Worm (Caenorhabditis elegans) whole organism, L4 larva: ENCODE results near the gene nsph-1.1.

Source experiments
- ama-1 ChIP-seq: fragments of 150-350 bp; optimal IDR thresholded peaks from 2 replicates; lab custom pipeline; 2014; ENCODE audit warnings: inconsistent platforms, mixed read lengths
- arid-1 ChIP-seq: fragments of 200-800 bp; sonication (Bioruptor generic); conservative IDR thresholded peaks from 2 replicates; pipeline ENCODE4 v1.3.6; 2022; ENCODE audit warnings: missing genetic modification reagents, missing genetic modification characterization, missing compliant biosample characterization
- attf-4 ChIP-seq: sonication (generic microtip); optimal IDR thresholded peaks from 3 replicates; lab custom pipeline; 2017; ENCODE audit warnings: missing biosample characterization, missing genetic modification characterization
- ceh-32 ChIP-seq: sonication (generic microtip); optimal IDR thresholded peaks from 2 replicates; lab custom pipeline; 2016; ENCODE audit warnings: mild to moderate bottlenecking, missing genetic modification characterization, missing compliant biosample characterization; ENCODE audit not compliant: poor library complexity
- ceh-44 ChIP-seq: fragments of 200-800 bp; sonication (Bioruptor generic); IDR thresholded peaks from 2 replicates; pipeline ENCODE4 v1.3.6; 2022; ENCODE audit warnings: missing genetic modification reagents, missing genetic modification characterization, missing compliant biosample characterization
- cey-2 ChIP-seq: sonication (generic microtip); optimal IDR thresholded peaks from 3 replicates; lab custom pipeline; 2017; ENCODE audit warnings: missing genetic modification characterization, mild to moderate bottlenecking, missing compliant biosample characterization, antibody characterized with exemption, borderline replicate concordance; ENCODE audit not compliant: insufficient read depth
- ctbp-1 ChIP-seq: fragments of 200-800 bp; sonication (Bioruptor generic); IDR thresholded peaks from 2 replicates; pipeline ENCODE4 v1.3.6; 2022; ENCODE audit warnings: missing genetic modification reagents, missing genetic modification characterization, missing compliant biosample characterization
- daf-16 ChIP-seq, 3 experiments: sonication (generic microtip); optimal IDR thresholded peaks; 2 replicates each; lab custom pipeline; 2016 to 2017; ENCODE audit warnings: missing genetic modification characterization in 3 of 3, missing genetic modification reagents in 3 of 3, mild to moderate bottlenecking in 2 of 3, missing compliant biosample characterization in 2 of 3, missing biosample characterization in 1 of 3, moderate library complexity in 1 of 3
- daf-19 ChIP-seq: fragments of 200-800 bp; sonication (Bioruptor generic); conservative IDR thresholded peaks from 2 replicates; pipeline ENCODE4 v1.3.6; 2022; ENCODE audit warnings: missing genetic modification characterization, missing compliant biosample characterization
- dmd-6 ChIP-seq: fragments of 200-800 bp; sonication (Bioruptor generic); IDR thresholded peaks from 2 replicates; pipeline ENCODE4 v1.3.6; 2022; ENCODE audit warnings: missing genetic modification reagents, missing genetic modification characterization, missing compliant biosample characterization
- dmd-8 ChIP-seq: fragments of 200-800 bp; sonication (Bioruptor generic); IDR thresholded peaks from 2 replicates; pipeline ENCODE4 v1.3.6; 2022; ENCODE audit warnings: missing genetic modification characterization, missing compliant biosample characterization
- dmd-9 ChIP-seq: fragments of 200-800 bp; sonication (Bioruptor generic); IDR thresholded peaks from 2 replicates; pipeline ENCODE4 v1.3.6; 2022; ENCODE audit warnings: missing genetic modification reagents, missing genetic modification characterization, missing compliant biosample characterization
- egl-43 ChIP-seq: fragments of 200-800 bp; sonication (Bioruptor generic); IDR thresholded peaks from 2 replicates; pipeline ENCODE4 v1.3.6; 2022; ENCODE audit warnings: missing genetic modification reagents, missing genetic modification characterization, missing compliant biosample characterization
- fkh-10 ChIP-seq: fragments of 150-350 bp; optimal IDR thresholded peaks from 2 replicates; lab custom pipeline; 2014; ENCODE audit warnings: missing biosample characterization, missing genetic modification reagents, missing genetic modification characterization
- fos-1 ChIP-seq: fragments of 150-350 bp; optimal IDR thresholded peaks from 2 replicates; lab custom pipeline; 2014; ENCODE audit warnings: missing biosample characterization, missing genetic modification characterization
- hlh-11 ChIP-seq: fragments of 200-800 bp; sonication (Bioruptor generic); optimal IDR thresholded peaks from 2 replicates; lab custom pipeline; 2018; ENCODE audit warnings: mild to moderate bottlenecking, missing genetic modification characterization, missing compliant biosample characterization
- lin-13 ChIP-seq: fragments of 150-350 bp; optimal IDR thresholded peaks from 2 replicates; lab custom pipeline; 2014; ENCODE audit warnings: missing biosample characterization, missing genetic modification reagents, missing genetic modification characterization
- lin-38 ChIP-seq: fragments of 200-800 bp; sonication (Bioruptor generic); IDR thresholded peaks from 2 replicates; pipeline ENCODE4 v1.3.6; 2022; ENCODE audit warnings: missing genetic modification reagents, missing genetic modification characterization, missing compliant biosample characterization
- lin-39 ChIP-seq: fragments of 150-350 bp; optimal IDR thresholded peaks from 2 replicates; lab custom pipeline; 2014; ENCODE audit warnings: missing biosample characterization, missing genetic modification reagents, missing genetic modification characterization
- lsy-2 ChIP-seq, 2 experiments: fragments of 150-350 bp in 1 of 2; sonication (generic microtip) in 1 of 2; optimal IDR thresholded peaks; 2 replicates each; lab custom pipeline; 2014 to 2017; ENCODE audit warnings: missing biosample characterization in 2 of 2, missing genetic modification characterization in 2 of 2
- mdl-1 ChIP-seq, 2 experiments: fragments of 150-350 bp in 1 of 2; sonication (generic microtip) in 1 of 2; optimal IDR thresholded peaks; 2 replicates each; lab custom pipeline; 2014 to 2017; ENCODE audit warnings: missing biosample characterization in 2 of 2, missing genetic modification characterization in 2 of 2
- mdt-29 ChIP-seq: fragments of 200-800 bp; sonication (Bioruptor generic); IDR thresholded peaks from 2 replicates; pipeline ENCODE4 v1.3.6; 2022; ENCODE audit warnings: missing genetic modification reagents, missing genetic modification characterization, missing compliant biosample characterization
- mxl-3 ChIP-seq: fragments of 200-800 bp; sonication (Bioruptor generic); optimal IDR thresholded peaks from 2 replicates; lab custom pipeline; 2018; ENCODE audit warnings: mild to moderate bottlenecking, missing genetic modification characterization, missing compliant biosample characterization
- nhr-10 ChIP-seq: fragments of 150-350 bp; optimal IDR thresholded peaks from 2 replicates; lab custom pipeline; 2014; ENCODE audit warnings: missing biosample characterization, missing genetic modification characterization
- nhr-11 ChIP-seq: fragments of 150-350 bp; optimal IDR thresholded peaks from 2 replicates; lab custom pipeline; 2014; ENCODE audit warnings: missing biosample characterization, missing genetic modification characterization
- nhr-28 ChIP-seq: fragments of 150-350 bp; optimal IDR thresholded peaks from 2 replicates; lab custom pipeline; 2014; ENCODE audit warnings: missing biosample characterization, missing genetic modification characterization
- nhr-76 ChIP-seq: fragments of 150-350 bp; optimal IDR thresholded peaks from 2 replicates; lab custom pipeline; 2014; ENCODE audit warnings: missing biosample characterization, missing genetic modification characterization
- pha-4 ChIP-seq, 2 experiments: fragments of 150-350 bp in 1 of 2; fragments of 200-800 bp in 1 of 2; sonication (Bioruptor generic) in 1 of 2; IDR thresholded peaks in 1 of 2; optimal IDR thresholded peaks in 1 of 2; 2 replicates each; pipeline versions ENCODE4 v1.3.6 to Lab custom; 2014 to 2022; ENCODE audit warnings: missing genetic modification characterization in 2 of 2, missing genetic modification reagents in 2 of 2, missing biosample characterization in 1 of 2, missing compliant biosample characterization in 1 of 2
- sdz-12 ChIP-seq: fragments of 200-800 bp; sonication (Bioruptor generic); optimal IDR thresholded peaks from 2 replicates; lab custom pipeline; 2018; ENCODE audit warnings: mild to moderate bottlenecking, missing genetic modification characterization, missing compliant biosample characterization
- unc-62 ChIP-seq, 3 experiments: fragments of 150-350 bp in 1 of 3; sonication (generic microtip); optimal IDR thresholded peaks in 2 of 3; peaks in 1 of 3; 1 replicate in 1 of 3; 2 replicates in 2 of 3; lab custom pipeline; 2014 to 2017; ENCODE audit warnings: missing biosample characterization in 3 of 3, missing genetic modification characterization in 3 of 3, missing genetic modification reagents in 3 of 3, missing genotype in 1 of 3
- zfp-2 ChIP-seq: sonication (generic microtip); optimal IDR thresholded peaks from 2 replicates; lab custom pipeline; 2016; ENCODE audit warnings: mild to moderate bottlenecking, missing genetic modification characterization, missing compliant biosample characterization
- zfp-3 ChIP-seq: fragments of 200-800 bp; sonication (Bioruptor generic); conservative IDR thresholded peaks from 2 replicates; pipeline ENCODE4 v1.3.6; 2022; ENCODE audit warnings: missing genetic modification reagents, missing genetic modification characterization, missing compliant biosample characterization
- ztf-7 ChIP-seq: fragments of 150-350 bp; optimal IDR thresholded peaks from 2 replicates; lab custom pipeline; 2014; ENCODE audit warnings: missing biosample characterization, missing genetic modification characterization

Gene nsph-1.1

ce11 chrII:8766475-8766874 is at the start of gene nsph-1.1, which contains the start of gene K08F8.15:
nsph-1.1 (plus strand) TSS chrII:8766775.
K08F8.15 (plus strand) TSS chrII:8766809.
- TF ChIP-seq nhr-11 (tag; lab: Kevin White, UChicago) (no peak), ceh-32 (tag; lab: Kevin White, UChicago) (no peak), nhr-10 (tag; lab: Kevin White, UChicago) (no peak), attf-4 (tag; lab: Kevin White, UChicago) (no peak)

- TF ChIP-seq nhr-28 (tag; lab: Kevin White, UChicago): peak; percentile 38
- TF ChIP-seq fos-1: no peak
- no peak for TF ChIP-seq zfp-3 (GFP tag; lab: Robert Waterston, UW)
- peak; percentile 14 for TF ChIP-seq hlh-11 (tag; lab: Kevin White, UChicago)
- TF ChIP-seq dmd-6 (GFP tag; lab: Robert Waterston, UW): no peak
- no peak for TF ChIP-seq cey-2 (tag; lab: Kevin White, UChicago)
- TF ChIP-seq mdt-29 (GFP tag; lab: Robert Waterston, UW): no peak
- no peak for TF ChIP-seq dmd-9 (GFP tag; lab: Robert Waterston, UW)
- TF ChIP-seq unc-62 (GFP tag; optimal IDR thresholded peaks at IDR 0.05 in 1 of 2; lab: Kevin White, UChicago): peak in 1 of 2 experiments; percentile 37
- no peak for TF ChIP-seq unc-62 (tag; optimal IDR thresholded peaks at IDR 0.05; lab: Kevin White, UChicago)
- no peak for TF ChIP-seq arid-1 (GFP tag; lab: Robert Waterston, UW)
- no peak for TF ChIP-seq ztf-7 (tag; lab: Kevin White, UChicago)
- no peak for TF ChIP-seq daf-19 (GFP tag; lab: Robert Waterston, UW)
- peak in 1 of 2 experiments; percentile 22 for TF ChIP-seq mdl-1 (tag; optimal IDR thresholded peaks at IDR 0.05; lab: Kevin White, UChicago)
- no peak for TF ChIP-seq sdz-12
- no peak for TF ChIP-seq mxl-3 (GFP tag; lab: Kevin White, UChicago)
- TF ChIP-seq pha-4 (GFP tag; IDR thresholded peaks at IDR 0.05; lab: Robert Waterston, UW): no peak
- no peak for TF ChIP-seq pha-4 (tag; optimal IDR thresholded peaks at IDR 0.05; lab: Kevin White, UChicago)
- peak; percentile 14 for TF ChIP-seq ama-1 (lab: Kevin White, UChicago)
- no peak for TF ChIP-seq lin-13 (GFP tag; lab: Kevin White, UChicago)
Observed at ce11 chrII:8717579-8717978, 49.0 kb upstream of the nsph-1.1 start.

ce11 chrII:8721955-8722524 is 44.5 kb upstream of the nsph-1.1 start, which contains the start of gene trcs-2:
trcs-2 (plus strand) TSS chrII:8722474.
- TF ChIP-seq fkh-10 (no peak), egl-43 (GFP tag; lab: Robert Waterston, UW) (0 out of 2 replicates have a peak, but pooled peaks have one; percentile 16)

- TF ChIP-seq daf-16 (GFP tag; optimal IDR thresholded peaks at IDR 0.05; lab: Kevin White, UChicago) (no peak), daf-16 (tag; optimal IDR thresholded peaks at IDR 0.05; lab: Kevin White, UChicago) (no peak), nhr-76 (no peak), zfp-2 (tag; lab: Kevin White, UChicago) (no peak), lin-13 (GFP tag; lab: Kevin White, UChicago) (no peak), ctbp-1 (no peak), dmd-8 (no peak), lin-38 (GFP tag; lab: Robert Waterston, UW) (no peak), lsy-2 (tag; optimal IDR thresholded peaks at IDR 0.05; lab: Kevin White, UChicago) (no peak), ceh-44 (no peak), ztf-7 (tag; lab: Kevin White, UChicago) (no peak), lin-39 (tag; lab: Kevin White, UChicago) (no peak), fkh-10 (no peak)
Observed at ce11 chrII:8726700-8727099, 39.9 kb upstream of the nsph-1.1 start, which contains the start of gene T01B7.9. T01B7.9 (minus strand) TSS chrII:8726800.
